Worm (Caenorhabditis elegans): Measurements from ENCODE around the gene metl-2.

ce11 chrII:14952464-14953064, 17.1 kb upstream of the metl-2 start:
- no peak for TF ChIP-seq lin-35 (GFP tag; optimal IDR thresholded peaks at IDR 0.05)
- no peak for TF ChIP-seq snpc-1.1 (tag; optimal IDR thresholded peaks at IDR 0.05; ENCODE audit: insufficient read depth)
- TF ChIP-seq F49E8.2 (tag; optimal IDR thresholded peaks at IDR 0.05; ENCODE audit: insufficient read depth) = no peak
- no peak for TF ChIP-seq F33H1.4 (GFP tag; IDR thresholded peaks at IDR 0.05)
- no peak for TF ChIP-seq nhr-90 (tag; optimal IDR thresholded peaks at IDR 0.05)
- no peak for TF ChIP-seq Y67H2A.10 (GFP tag; conservative IDR thresholded peaks at IDR 0.05)
- no peak for TF ChIP-seq sea-2 (GFP tag; IDR thresholded peaks at IDR 0.05)

Data from whole organism, young adult.